Worm (Caenorhabditis elegans) whole organism, L2 larva: Measurements from ENCODE around the gene fbxa-172.

Source experiments
- ZK546.5 ChIP-seq: sonication (generic microtip); optimal IDR thresholded peaks from 2 replicates; lab custom pipeline; 2017; ENCODE audit warnings: missing biosample characterization, missing genetic modification characterization
- ama-1 ChIP-seq: fragments of 150-350 bp; optimal IDR thresholded peaks from 2 replicates; lab custom pipeline; 2018; ENCODE audit warnings: inconsistent platforms
- ceh-16 ChIP-seq: fragments of 150-350 bp; optimal IDR thresholded peaks from 2 replicates; lab custom pipeline; 2014; ENCODE audit warnings: missing biosample characterization, missing genetic modification characterization
- dmd-4 ChIP-seq: sonication (generic microtip); optimal IDR thresholded peaks from 2 replicates; lab custom pipeline; 2017; ENCODE audit warnings: missing biosample characterization, missing genetic modification characterization
- elt-1 ChIP-seq: fragments of 150-350 bp; optimal IDR thresholded peaks from 2 replicates; lab custom pipeline; 2014; ENCODE audit warnings: missing biosample characterization, missing genetic modification characterization
- elt-3 ChIP-seq: sonication (generic microtip); optimal IDR thresholded peaks from 2 replicates; lab custom pipeline; 2017; ENCODE audit warnings: missing biosample characterization, missing genetic modification characterization
- mdl-1 ChIP-seq, 2 experiments: fragments of 150-350 bp in 1 of 2; sonication (generic microtip) in 1 of 2; optimal IDR thresholded peaks; 2 replicates each; lab custom pipeline; 2017; ENCODE audit warnings: missing biosample characterization in 2 of 2, missing genetic modification characterization in 2 of 2
- nhr-6 ChIP-seq: fragments of 150-350 bp; optimal IDR thresholded peaks from 2 replicates; lab custom pipeline; 2014; ENCODE audit warnings: missing biosample characterization, missing genetic modification characterization

DNA sequence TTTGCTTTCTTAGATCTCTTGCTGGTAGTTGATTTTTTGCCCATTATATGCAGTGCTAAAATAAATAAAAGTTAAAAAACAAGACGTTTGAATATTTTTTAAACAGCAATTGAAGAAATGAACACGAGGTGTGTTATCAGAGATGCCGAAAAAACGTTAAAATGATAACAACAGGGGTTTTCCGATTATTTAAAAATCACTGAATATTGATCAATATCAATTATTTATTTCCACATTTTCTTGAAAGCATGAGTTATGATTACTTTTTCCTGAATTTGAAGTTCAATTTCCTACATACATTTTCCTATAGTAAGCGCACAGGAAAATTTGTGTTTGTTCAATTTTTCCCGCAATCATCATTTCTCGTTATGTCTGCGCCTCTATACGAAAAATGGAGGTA is 12.1 kb upstream of the fbxa-172 start:
- no peak for TF ChIP-seq ZK546.5 (tag; lab: Kevin White, UChicago)
- TF ChIP-seq mdl-1 (tag; optimal IDR thresholded peaks at IDR 0.05; lab: Kevin White, UChicago): no peak
- no peak for TF ChIP-seq ceh-16 (tag; lab: Kevin White, UChicago)
- no peak for TF ChIP-seq dmd-4
- no peak for TF ChIP-seq nhr-6 (tag; lab: Kevin White, UChicago)
- TF ChIP-seq ama-1: no peak
- TF ChIP-seq elt-3: no peak
- no peak for TF ChIP-seq elt-1 (tag; lab: Kevin White, UChicago)
